Worm (Caenorhabditis elegans) whole organism, midembryonic: Measurements from ENCODE around the gene clec-34.

Experiments used
- T22C8.4 ChIP-seq: fragments of 200-800 bp; sonication (Bioruptor generic); IDR thresholded peaks from 2 replicates; pipeline ENCODE4 v1.3.6; 2022; ENCODE audit warnings: missing genetic modification characterization, missing compliant biosample characterization
- flt-1 ChIP-seq: fragments of 200-800 bp; sonication (Bioruptor generic); IDR thresholded peaks from 2 replicates; pipeline ENCODE4 v1.3.6; 2022; ENCODE audit warnings: missing genetic modification characterization, missing compliant biosample characterization
- klf-2 ChIP-seq: fragments of 200-800 bp; sonication (Bioruptor generic); conservative IDR thresholded peaks from 2 replicates; pipeline ENCODE4 v1.3.6; 2022; ENCODE audit warnings: missing genetic modification reagents, missing genetic modification characterization, missing compliant biosample characterization
- ref-1 ChIP-seq: fragments of 200-800 bp; sonication (Bioruptor generic); conservative IDR thresholded peaks from 2 replicates; pipeline ENCODE4 v1.3.6; 2022; ENCODE audit warnings: missing genetic modification reagents, missing genetic modification characterization, missing compliant biosample characterization
- tab-1 ChIP-seq: fragments of 200-800 bp; sonication (Bioruptor generic); IDR thresholded peaks from 2 replicates; pipeline ENCODE4 v1.3.6; 2022; ENCODE audit warnings: missing genetic modification characterization, missing compliant biosample characterization

- TF ChIP-seq klf-2 (GFP tag; lab: Robert Waterston, UW), result no peak
- no peak for TF ChIP-seq T22C8.4 (GFP tag; lab: Robert Waterston, UW)
- no peak for TF ChIP-seq flt-1 (GFP tag; lab: Robert Waterston, UW)
- no peak for TF ChIP-seq ref-1 (GFP tag; lab: Robert Waterston, UW)
- no peak for TF ChIP-seq tab-1 (GFP tag; lab: Robert Waterston, UW)
Observed at ce11 chrV:16733681-16734080, 1.9 kb upstream of the clec-34 start, which contains the start of gene T25E12.16.
